Worm (Caenorhabditis elegans) whole organism, L4 larva: Measurements from ENCODE around the gene fcd-2.

Experiments
- F37D6.2 ChIP-seq: sonication (generic microtip); optimal IDR thresholded peaks from 2 replicates; lab custom pipeline; 2016; ENCODE audit warnings: mild to moderate bottlenecking, missing genetic modification characterization, missing compliant biosample characterization
- F44E2.7 ChIP-seq: fragments of 200-800 bp; sonication (Bioruptor generic); IDR thresholded peaks from 2 replicates; pipeline ENCODE4 v2.1.2; 2022; ENCODE audit warnings: missing genetic modification characterization, missing compliant biosample characterization
- F49E8.2 ChIP-seq: sonication (generic microtip); optimal IDR thresholded peaks from 2 replicates; lab custom pipeline; 2016; ENCODE audit warnings: missing compliant biosample characterization, mild to moderate bottlenecking, missing genetic modification characterization, borderline replicate concordance
- Y48G9A.11 ChIP-seq: fragments of 200-800 bp; sonication (Bioruptor generic); IDR thresholded peaks from 2 replicates; pipeline ENCODE4 v1.3.6; 2022; ENCODE audit warnings: missing genetic modification reagents, missing genetic modification characterization, missing compliant biosample characterization
- Y5F2A.4 ChIP-seq: fragments of 200-800 bp; sonication (Bioruptor generic); optimal IDR thresholded peaks from 2 replicates; lab custom pipeline; 2018; ENCODE audit warnings: mild to moderate bottlenecking, missing genetic modification characterization, missing compliant biosample characterization
- aha-1 ChIP-seq: fragments of 150-350 bp; peaks from one replicate; lab custom pipeline; 2014; ENCODE audit warnings: missing biosample characterization, missing genetic modification characterization
- arid-1 ChIP-seq: fragments of 200-800 bp; sonication (Bioruptor generic); conservative IDR thresholded peaks from 2 replicates; pipeline ENCODE4 v1.3.6; 2022; ENCODE audit warnings: missing genetic modification reagents, missing genetic modification characterization, missing compliant biosample characterization
- attf-4 ChIP-seq: sonication (generic microtip); optimal IDR thresholded peaks from 3 replicates; lab custom pipeline; 2017; ENCODE audit warnings: missing biosample characterization, missing genetic modification characterization
- ces-1 ChIP-seq: fragments of 150-350 bp; sonication (generic microtip); optimal IDR thresholded peaks from 4 replicates; lab custom pipeline; 2014; ENCODE audit warnings: missing biosample characterization, missing genetic modification reagents, missing genetic modification characterization
- ctbp-1 ChIP-seq: fragments of 200-800 bp; sonication (Bioruptor generic); IDR thresholded peaks from 2 replicates; pipeline ENCODE4 v1.3.6; 2022; ENCODE audit warnings: missing genetic modification reagents, missing genetic modification characterization, missing compliant biosample characterization
- daf-16 ChIP-seq, 3 experiments: sonication (generic microtip); optimal IDR thresholded peaks; 2 replicates each; lab custom pipeline; 2016 to 2017; ENCODE audit warnings: missing genetic modification characterization in 3 of 3, missing genetic modification reagents in 3 of 3, mild to moderate bottlenecking in 2 of 3, missing compliant biosample characterization in 2 of 3, missing biosample characterization in 1 of 3, moderate library complexity in 1 of 3
- dmd-8 ChIP-seq: fragments of 200-800 bp; sonication (Bioruptor generic); IDR thresholded peaks from 2 replicates; pipeline ENCODE4 v1.3.6; 2022; ENCODE audit warnings: missing genetic modification characterization, missing compliant biosample characterization
- dpl-1 ChIP-seq: fragments of 150-350 bp; optimal IDR thresholded peaks from 2 replicates; lab custom pipeline; 2014; ENCODE audit warnings: missing biosample characterization, missing genetic modification reagents, missing genetic modification characterization
- duxl-1 ChIP-seq: sonication (generic microtip); optimal IDR thresholded peaks from 2 replicates; lab custom pipeline; 2016; ENCODE audit warnings: mild to moderate bottlenecking, missing genetic modification characterization, moderate library complexity, missing compliant biosample characterization; ENCODE audit not compliant: poor library complexity
- dve-1 ChIP-seq: sonication (generic microtip); optimal IDR thresholded peaks from 2 replicates; lab custom pipeline; 2017; ENCODE audit warnings: antibody characterized with exemption, mild to moderate bottlenecking, missing genetic modification characterization, missing compliant biosample characterization; ENCODE audit not compliant: insufficient read depth
- hif-1 ChIP-seq, 2 experiments: sonication (generic microtip); optimal IDR thresholded peaks; 2 replicates each; lab custom pipeline; 2016 to 2017; ENCODE audit warnings: missing compliant biosample characterization in 2 of 2, missing genetic modification characterization in 2 of 2, missing genetic modification reagents in 2 of 2, missing genotype in 2 of 2, mild to moderate bottlenecking in 1 of 2
- hlh-30 ChIP-seq: sonication (generic microtip); optimal IDR thresholded peaks from 2 replicates; lab custom pipeline; 2017; ENCODE audit warnings: antibody characterized with exemption, mild to moderate bottlenecking, missing genetic modification characterization, missing compliant biosample characterization; ENCODE audit not compliant: insufficient read depth
- lim-7 ChIP-seq: fragments of 200-800 bp; sonication (Bioruptor generic); IDR thresholded peaks from 2 replicates; pipeline ENCODE4 v1.3.6; 2022; ENCODE audit warnings: missing genetic modification characterization, missing compliant biosample characterization
- lin-29 ChIP-seq: fragments of 200-800 bp; sonication (Bioruptor generic); IDR thresholded peaks from 2 replicates; pipeline ENCODE4 v1.3.6; 2022; ENCODE audit warnings: missing genetic modification reagents, missing genetic modification characterization, missing compliant biosample characterization
- lin-38 ChIP-seq: fragments of 200-800 bp; sonication (Bioruptor generic); IDR thresholded peaks from 2 replicates; pipeline ENCODE4 v1.3.6; 2022; ENCODE audit warnings: missing genetic modification reagents, missing genetic modification characterization, missing compliant biosample characterization
- lsy-2 ChIP-seq, 2 experiments: fragments of 150-350 bp in 1 of 2; sonication (generic microtip) in 1 of 2; optimal IDR thresholded peaks; 2 replicates each; lab custom pipeline; 2014 to 2017; ENCODE audit warnings: missing biosample characterization in 2 of 2, missing genetic modification characterization in 2 of 2
- madf-5 ChIP-seq, 2 experiments: fragments of 200-800 bp; sonication (Bioruptor generic); IDR thresholded peaks; 2 replicates each; pipeline ENCODE4 v1.3.6; 2022; ENCODE audit warnings: missing compliant biosample characterization in 2 of 2, missing genetic modification characterization in 2 of 2
- mep-1 ChIP-seq: fragments of 150-350 bp; sonication (generic microtip); optimal IDR thresholded peaks from 3 replicates; lab custom pipeline; 2014; ENCODE audit warnings: missing biosample characterization, missing genetic modification characterization
- mes-2 ChIP-seq: sonication (generic microtip); optimal IDR thresholded peaks from 2 replicates; lab custom pipeline; 2016; ENCODE audit warnings: missing genotype, mild to moderate bottlenecking, missing genetic modification characterization, missing compliant biosample characterization; ENCODE audit not compliant: poor library complexity, severe bottlenecking
- mxl-3 ChIP-seq: fragments of 200-800 bp; sonication (Bioruptor generic); optimal IDR thresholded peaks from 2 replicates; lab custom pipeline; 2018; ENCODE audit warnings: mild to moderate bottlenecking, missing genetic modification characterization, missing compliant biosample characterization
- nhr-10 ChIP-seq: fragments of 150-350 bp; optimal IDR thresholded peaks from 2 replicates; lab custom pipeline; 2014; ENCODE audit warnings: missing biosample characterization, missing genetic modification characterization
- nhr-102 ChIP-seq: sonication (generic microtip); optimal IDR thresholded peaks from 2 replicates; lab custom pipeline; 2016; ENCODE audit warnings: mild to moderate bottlenecking, missing genetic modification characterization, moderate library complexity, missing compliant biosample characterization
- nhr-11 ChIP-seq: fragments of 150-350 bp; optimal IDR thresholded peaks from 2 replicates; lab custom pipeline; 2014; ENCODE audit warnings: missing biosample characterization, missing genetic modification characterization
- nhr-111 ChIP-seq: fragments of 200-800 bp; sonication (Bioruptor generic); optimal IDR thresholded peaks from 2 replicates; lab custom pipeline; 2018; ENCODE audit warnings: mild to moderate bottlenecking, missing genetic modification characterization, missing compliant biosample characterization
- nhr-42 ChIP-seq: fragments of 200-800 bp; sonication (Bioruptor generic); IDR thresholded peaks from 2 replicates; pipeline ENCODE4 v1.3.6; 2022; ENCODE audit warnings: missing genetic modification characterization, missing compliant biosample characterization
- nhr-6 ChIP-seq: fragments of 150-350 bp; optimal IDR thresholded peaks from 2 replicates; lab custom pipeline; 2014; ENCODE audit warnings: missing biosample characterization, missing genetic modification characterization
- pha-4 ChIP-seq, 2 experiments: fragments of 150-350 bp in 1 of 2; fragments of 200-800 bp in 1 of 2; sonication (Bioruptor generic) in 1 of 2; IDR thresholded peaks in 1 of 2; optimal IDR thresholded peaks in 1 of 2; 2 replicates each; pipeline versions ENCODE4 v1.3.6 to Lab custom; 2014 to 2022; ENCODE audit warnings: missing genetic modification characterization in 2 of 2, missing genetic modification reagents in 2 of 2, missing biosample characterization in 1 of 2, missing compliant biosample characterization in 1 of 2
- rbr-2 ChIP-seq: sonication (generic microtip); optimal IDR thresholded peaks from 2 replicates; lab custom pipeline; 2016; ENCODE audit warnings: missing genotype, missing genetic modification characterization, missing compliant biosample characterization
- saeg-2 ChIP-seq: fragments of 200-800 bp; sonication (Bioruptor generic); IDR thresholded peaks from 2 replicates; pipeline ENCODE4 v1.3.6; 2022; ENCODE audit warnings: missing genetic modification reagents, missing genetic modification characterization, missing compliant biosample characterization
- snpc-1.2 ChIP-seq: fragments of 200-800 bp; sonication (Bioruptor generic); IDR thresholded peaks from 2 replicates; pipeline ENCODE4 v1.3.6; 2022; ENCODE audit warnings: missing genetic modification reagents, missing genetic modification characterization, missing compliant biosample characterization
- unc-130 ChIP-seq: sonication (generic microtip); optimal IDR thresholded peaks from 2 replicates; lab custom pipeline; 2016; ENCODE audit warnings: missing genetic modification reagents, missing genetic modification characterization, missing compliant biosample characterization
- unc-62 ChIP-seq, 3 experiments: fragments of 150-350 bp in 1 of 3; sonication (generic microtip); optimal IDR thresholded peaks in 2 of 3; peaks in 1 of 3; 1 replicate in 1 of 3; 2 replicates in 2 of 3; lab custom pipeline; 2014 to 2017; ENCODE audit warnings: missing biosample characterization in 3 of 3, missing genetic modification characterization in 3 of 3, missing genetic modification reagents in 3 of 3, missing genotype in 1 of 3
- zip-2 ChIP-seq: fragments of 150-350 bp; optimal IDR thresholded peaks from 2 replicates; lab custom pipeline; 2014; ENCODE audit warnings: missing biosample characterization, missing genetic modification characterization
- ztf-11 ChIP-seq: fragments of 150-350 bp; optimal IDR thresholded peaks from 2 replicates; lab custom pipeline; 2014; ENCODE audit warnings: missing biosample characterization, missing genetic modification characterization
- ztf-7 ChIP-seq: fragments of 150-350 bp; optimal IDR thresholded peaks from 2 replicates; lab custom pipeline; 2014; ENCODE audit warnings: missing biosample characterization, missing genetic modification characterization

Gene fcd-2

DNA sequence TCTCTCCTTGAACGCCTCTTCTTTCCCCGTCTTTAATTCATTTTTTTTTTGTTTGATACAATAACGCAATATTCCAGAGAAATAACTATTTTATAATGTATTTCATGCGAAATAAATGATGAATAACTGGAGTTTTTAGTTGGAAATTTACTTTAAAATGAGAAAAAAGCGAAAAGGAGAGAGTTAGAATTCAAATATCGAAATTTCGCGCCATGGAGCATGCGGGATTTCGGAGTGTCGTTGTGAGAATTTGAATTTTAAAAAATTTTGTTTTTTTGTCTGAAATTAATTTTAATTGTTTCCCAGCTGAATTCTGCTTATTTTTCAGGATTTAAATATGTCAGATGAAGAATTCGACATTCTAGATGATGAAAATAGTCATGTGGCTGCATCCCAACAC, at the start of gene fcd-2:
Gene fcd-2, plus strand, starts transcription at position 327 of the 400 bp plus-strand sequence.
- peak; percentile 89 for TF ChIP-seq dpl-1 (GFP tag; lab: Kevin White, UChicago)
- TF ChIP-seq madf-5 (GFP tag; IDR thresholded peaks at IDR 0.05; lab: Robert Waterston, UW): no peak
- TF ChIP-seq F44E2.7 (GFP tag; lab: Robert Waterston, UW): no peak
- TF ChIP-seq lin-38: peak; percentile 46
- peak; percentile 23 for TF ChIP-seq dve-1 (tag; lab: Kevin White, UChicago)
- TF ChIP-seq ztf-7 (tag; lab: Kevin White, UChicago): peak; percentile 24
- no peak for TF ChIP-seq nhr-11 (tag; lab: Kevin White, UChicago)
- no peak for TF ChIP-seq saeg-2 (GFP tag; lab: Robert Waterston, UW)
- no peak for TF ChIP-seq hif-1 (tag; optimal IDR thresholded peaks at IDR 0.05; lab: Kevin White, UChicago)
- peak; percentile 59 for TF ChIP-seq aha-1
- TF ChIP-seq dmd-8 (GFP tag; lab: Robert Waterston, UW): no peak
- no peak for TF ChIP-seq unc-130
- 0 out of 2 replicates have a peak, but pooled peaks have one; percentile 20 for TF ChIP-seq ctbp-1 (GFP tag; lab: Robert Waterston, UW)
- TF ChIP-seq rbr-2 (tag; lab: Kevin White, UChicago): no peak
- no peak for TF ChIP-seq ces-1 (GFP tag; lab: Kevin White, UChicago)
- TF ChIP-seq nhr-111 (GFP tag; lab: Kevin White, UChicago): no peak
- TF ChIP-seq mes-2 (tag; lab: Kevin White, UChicago): peak; percentile 52
- peak; percentile 56 to 69 for TF ChIP-seq lsy-2 (tag; optimal IDR thresholded peaks at IDR 0.05; lab: Kevin White, UChicago)
- no peak for TF ChIP-seq duxl-1
- no peak for TF ChIP-seq nhr-102 (tag; lab: Kevin White, UChicago)
- TF ChIP-seq mep-1 (tag; lab: Kevin White, UChicago): peak; percentile 52
- peak; percentile 94 for TF ChIP-seq Y48G9A.11
- no peak for TF ChIP-seq mxl-3 (GFP tag; lab: Kevin White, UChicago)
- TF ChIP-seq zip-2 (tag; lab: Kevin White, UChicago): no peak
- no peak for TF ChIP-seq arid-1 (GFP tag; lab: Robert Waterston, UW)
- TF ChIP-seq F37D6.2 (tag; lab: Kevin White, UChicago): no peak
- 0 out of 2 replicates have a peak, but pooled peaks have one; percentile 28 for TF ChIP-seq pha-4 (GFP tag; IDR thresholded peaks at IDR 0.05; lab: Robert Waterston, UW)
- no peak for TF ChIP-seq pha-4 (tag; optimal IDR thresholded peaks at IDR 0.05; lab: Kevin White, UChicago)
- no peak for TF ChIP-seq daf-16 (GFP tag; optimal IDR thresholded peaks at IDR 0.05; lab: Kevin White, UChicago)
- peak; percentile 6 for TF ChIP-seq daf-16 (tag; optimal IDR thresholded peaks at IDR 0.05; lab: Kevin White, UChicago)
- no peak for TF ChIP-seq hlh-30
- no peak for TF ChIP-seq lin-29
- TF ChIP-seq nhr-42 (GFP tag; lab: Robert Waterston, UW): no peak
- TF ChIP-seq attf-4 (tag; lab: Kevin White, UChicago): no peak
- TF ChIP-seq lim-7 (GFP tag; lab: Robert Waterston, UW): no peak
- TF ChIP-seq ztf-11: no peak
- no peak for TF ChIP-seq nhr-6 (tag; lab: Kevin White, UChicago)

DNA sequence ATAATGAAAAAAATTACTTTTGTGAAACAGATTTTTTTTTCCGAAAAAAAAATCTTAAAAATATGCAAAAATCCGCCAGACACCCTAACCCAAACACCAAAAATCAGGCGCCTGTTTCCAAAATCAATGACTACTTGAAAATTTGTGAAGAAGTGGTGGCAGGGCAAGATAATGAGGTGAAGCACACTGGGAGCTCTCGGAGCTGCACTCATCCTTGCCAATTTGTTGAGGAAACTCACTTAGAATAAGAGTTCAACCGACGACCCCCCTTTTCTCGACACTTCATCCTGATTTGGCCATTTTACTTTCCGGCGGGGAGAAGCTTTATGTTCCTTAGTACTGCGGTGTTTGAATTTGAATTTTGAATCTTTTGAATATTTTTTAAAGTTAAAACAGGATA, 47.3 kb upstream of the fcd-2 start:
- no peak for TF ChIP-seq Y5F2A.4
- TF ChIP-seq unc-62 (GFP tag; optimal IDR thresholded peaks at IDR 0.05 in 1 of 2; lab: Kevin White, UChicago): peak in 1 of 2 experiments; percentile 22
- no peak for TF ChIP-seq unc-62 (tag; optimal IDR thresholded peaks at IDR 0.05; lab: Kevin White, UChicago)
- TF ChIP-seq, all 104 proteins: peak for 1

DNA sequence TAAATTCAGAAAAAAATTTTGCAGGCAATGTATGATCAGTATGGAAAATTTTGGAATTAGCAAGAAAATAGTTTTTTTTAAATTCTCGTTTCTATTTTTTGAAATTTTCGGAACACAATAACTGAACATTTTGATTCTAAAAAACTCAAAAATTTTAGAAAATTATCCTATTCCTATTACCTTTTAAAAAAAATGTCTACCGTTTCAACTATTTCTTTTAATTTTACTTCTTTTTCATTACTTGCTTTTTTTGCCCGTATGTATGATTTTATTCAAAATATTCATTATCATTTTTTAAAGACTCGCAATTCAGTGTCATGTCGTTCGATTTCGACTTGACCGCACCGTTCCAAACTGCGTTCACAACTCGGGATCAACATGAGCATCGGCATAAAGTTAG, 44.2 kb upstream of the fcd-2 start, which contains the start of gene atln-2:
Gene atln-2, plus strand, starts transcription at position 301 of the 400 bp plus-strand sequence.
- TF ChIP-seq lin-38: no peak
- TF ChIP-seq nhr-10: no peak
- TF ChIP-seq F49E8.2: no peak
- 0 out of 2 replicates have a peak, but pooled peaks have one; percentile 47 for TF ChIP-seq snpc-1.2
